Fruit fly (Drosophila melanogaster): ENCODE data around the gene CG45122.

- TF ChIP-seq CG1620 (GFP tag; optimal IDR thresholded peaks at IDR 0.05), result no peak
- TF ChIP-seq Crg-1 (GFP tag; optimal IDR thresholded peaks at IDR 0.05), result no peak
- TF ChIP-seq bab1 (GFP tag; optimal IDR thresholded peaks at IDR 0.05), result no peak
- TF ChIP-seq cic (GFP tag; optimal IDR thresholded peaks at IDR 0.05), result no peak
These were observed 27.9 kb upstream of the CG45122 start for dm6 chr3R:13015811-13016766.

Data from whole organism, adult.